In the genomic region with DNA sequence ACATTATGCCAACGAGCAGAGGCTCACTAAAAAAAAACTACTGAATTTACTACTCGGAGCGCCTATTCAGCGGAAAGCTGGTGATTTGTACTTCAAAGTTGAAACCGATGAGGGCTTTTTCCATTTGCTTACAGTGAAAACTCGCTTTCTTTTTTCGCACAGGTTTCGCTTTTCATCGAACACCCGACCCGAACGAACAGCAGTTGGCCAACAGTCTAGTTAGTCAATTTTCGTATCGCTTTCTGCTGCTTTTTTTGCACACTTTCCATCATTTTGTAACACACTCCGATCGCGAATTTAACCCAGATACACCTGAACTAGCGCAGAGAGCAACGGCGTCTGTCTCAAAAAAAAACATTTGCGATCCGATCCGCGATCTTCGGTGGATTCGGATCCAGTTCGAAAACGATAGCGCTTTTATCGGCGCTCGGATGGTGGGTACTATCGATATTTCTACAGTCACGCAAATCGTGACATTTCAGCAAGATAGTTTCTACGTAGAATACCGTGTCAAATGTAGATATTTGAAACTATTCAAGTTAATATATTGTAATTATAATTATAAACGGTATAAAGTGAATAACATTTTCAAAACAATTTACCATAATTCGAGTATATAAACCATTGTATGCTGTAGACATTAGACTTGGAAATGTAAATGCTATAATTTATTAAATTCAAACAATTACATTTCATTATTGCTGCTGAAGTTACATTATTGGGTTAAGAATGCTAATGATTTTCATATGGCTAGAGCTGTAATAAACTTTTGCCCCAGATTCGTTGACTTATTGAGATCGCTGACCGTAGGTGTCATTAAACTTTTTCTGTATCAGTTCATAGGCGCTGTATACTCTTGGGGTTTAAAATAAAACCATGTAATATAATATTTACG, we compare ENCODE assay signal across 6 fruit fly cellular contexts.
TF ChIP-seq lines count a peak whose summit lies in the region.

TSS of gene CG5346 (minus strand) at position 400 of the 895 bp plus-strand sequence.

- TF ChIP-seq CTCF in S2 (optimal IDR thresholded peaks at IDR 0.05; lab: Kevin White, UChicago): peak; percentile 8 to 46
- peak; percentile 56 for TF ChIP-seq CTCF in whole organism, embryonic (GFP tag; optimal IDR thresholded peaks at IDR 0.05; lab: Kevin White, UChicago)

TF ChIP-seq in whole organism, adult, 20 proteins besides CTCF, POLR2A, EP300 and RAD21 (continues in another document):
- TF ChIP-seq bab1 (GFP tag; optimal IDR thresholded peaks at IDR 0.05; lab: Kevin White, UChicago): peak; percentile 33
- TF ChIP-seq ovo (GFP tag; optimal IDR thresholded peaks at IDR 0.05; lab: Kevin White, UChicago): no peak
- no peak for TF ChIP-seq cic (GFP tag; optimal IDR thresholded peaks at IDR 0.05; lab: Kevin White, UChicago)
- no peak for TF ChIP-seq Clk (GFP tag; optimal IDR thresholded peaks at IDR 0.05; lab: Kevin White, UChicago)
- no peak for TF ChIP-seq Hr96 (GFP tag; optimal IDR thresholded peaks at IDR 0.05; lab: Kevin White, UChicago)
- TF ChIP-seq Mnt (GFP tag; optimal IDR thresholded peaks at IDR 0.05; lab: Kevin White, UChicago): no peak
- no peak for TF ChIP-seq Crg-1 (GFP tag; optimal IDR thresholded peaks at IDR 0.05; lab: Kevin White, UChicago)
- no peak for TF ChIP-seq CG11617 (GFP tag; optimal IDR thresholded peaks at IDR 0.05; lab: Kevin White, UChicago)
- TF ChIP-seq tj (GFP tag; optimal IDR thresholded peaks at IDR 0.05; lab: Kevin White, UChicago): peak; percentile 88
- no peak for TF ChIP-seq CG7101 (tag; optimal IDR thresholded peaks at IDR 0.05; lab: Kevin White, UChicago)
- no peak for TF ChIP-seq cnc (optimal IDR thresholded peaks at IDR 0.05; lab: Kevin White, UChicago)
- TF ChIP-seq CG1620 (GFP tag; optimal IDR thresholded peaks at IDR 0.05; lab: Kevin White, UChicago): no peak
- no peak for TF ChIP-seq CG12768 (GFP tag; optimal IDR thresholded peaks at IDR 0.05; lab: Kevin White, UChicago)
- TF ChIP-seq CG7045 (GFP tag; optimal IDR thresholded peaks at IDR 0.05; lab: Kevin White, UChicago): no peak
- no peak for TF ChIP-seq CG14711 (tag; optimal IDR thresholded peaks at IDR 0.05; lab: Kevin White, UChicago)
- TF ChIP-seq pad (GFP tag; optimal IDR thresholded peaks at IDR 0.05; lab: Kevin White, UChicago): no peak

TF ChIP-seq in whole organism, embryonic, 481 proteins besides CTCF, POLR2A, EP300 and RAD21 (continues in another document):
- TF ChIP-seq az2 (GFP tag; optimal IDR thresholded peaks at IDR 0.05; lab: Kevin White, UChicago) (no peak), pan (optimal IDR thresholded peaks at IDR 0.05; lab: Kevin White, UChicago) (no peak), pan (GFP tag; optimal IDR thresholded peaks at IDR 0.05 in 1 of 2, IDR thresholded peaks at IDR 0.05 in 1 of 2) (no peak), hb (GFP tag; IDR thresholded peaks at IDR 0.05; lab: Robert Waterston, UW; ENCODE audit: partially characterized antibody) (peak; percentile 84), CG18599 (GFP tag; optimal IDR thresholded peaks at IDR 0.05; lab: Kevin White, UChicago) (no peak), Xrp1 (GFP tag; IDR thresholded peaks at IDR 0.05; lab: Robert Waterston, UW) (no peak), tgo (GFP tag; IDR thresholded peaks at IDR 0.05; lab: Robert Waterston, UW) (no peak), Fer2 (tag; optimal IDR thresholded peaks at IDR 0.05; lab: Kevin White, UChicago) (no peak), CG8924 (tag; optimal IDR thresholded peaks at IDR 0.05; lab: Kevin White, UChicago) (no peak), lilli (GFP tag; optimal IDR thresholded peaks at IDR 0.05; lab: Kevin White, UChicago) (peak; percentile 6), MESR4 (GFP tag; optimal IDR thresholded peaks at IDR 0.05; lab: Kevin White, UChicago) (peak; percentile 14), Sry-δ (GFP tag; optimal IDR thresholded peaks at IDR 0.05; lab: Kevin White, UChicago) (peak; percentile 60), row (GFP tag; IDR thresholded peaks at IDR 0.05; lab: Robert Waterston, UW) (peak; percentile 34; the same call in 2 of the 3 replicates), stwl (tag; optimal IDR thresholded peaks at IDR 0.05; lab: Kevin White, UChicago) (peak; percentile 67), Ets97D (GFP tag; optimal IDR thresholded peaks at IDR 0.05; lab: Kevin White, UChicago) (peak; percentile 23), dimm (GFP tag; IDR thresholded peaks at IDR 0.05; lab: Robert Waterston, UW) (no peak)

TF ChIP-seq in whole organism, prepupa, 60 proteins besides CTCF, POLR2A, EP300 and RAD21 (continues in another document):
- TF ChIP-seq dsx (GFP tag; optimal IDR thresholded peaks at IDR 0.05; lab: Kevin White, UChicago; ENCODE audit: poor library complexity, severe bottlenecking) (no peak), CG6854 (GFP tag; optimal IDR thresholded peaks at IDR 0.05; lab: Kevin White, UChicago) (peak; percentile 20), CG6808 (GFP tag; optimal IDR thresholded peaks at IDR 0.05; lab: Kevin White, UChicago) (no peak), CG8119 (GFP tag; IDR thresholded peaks at IDR 0.05; lab: Robert Waterston, UW) (peak; percentile 65), Eip93F (GFP tag; optimal IDR thresholded peaks at IDR 0.05; lab: Kevin White, UChicago) (no peak), Sox102F (GFP tag; optimal IDR thresholded peaks at IDR 0.05; lab: Kevin White, UChicago) (no peak), vri (GFP tag; optimal IDR thresholded peaks at IDR 0.05; lab: Kevin White, UChicago) (no peak), CG16779 (tag; optimal IDR thresholded peaks at IDR 0.05; lab: Kevin White, UChicago) (peak; percentile 37), CG1621 (tag; optimal IDR thresholded peaks at IDR 0.05; lab: Kevin White, UChicago) (no peak), CG32006 (GFP tag; optimal IDR thresholded peaks at IDR 0.05; lab: Kevin White, UChicago) (no peak), net (GFP tag; optimal IDR thresholded peaks at IDR 0.05; lab: Kevin White, UChicago) (peak; percentile 3), fd85E (GFP tag; optimal IDR thresholded peaks at IDR 0.05; lab: Kevin White, UChicago) (no peak), CG10631 (GFP tag; optimal IDR thresholded peaks at IDR 0.05; lab: Kevin White, UChicago) (no peak), CG31627 (GFP tag; optimal IDR thresholded peaks at IDR 0.05; lab: Kevin White, UChicago) (no peak), Smox (GFP tag; optimal IDR thresholded peaks at IDR 0.05; lab: Kevin White, UChicago) (no peak), Ets96B (tag; optimal IDR thresholded peaks at IDR 0.05; lab: Kevin White, UChicago) (no peak), topi (GFP tag; optimal IDR thresholded peaks at IDR 0.05; lab: Kevin White, UChicago) (no peak)

TF ChIP-seq in whole organism, pupa, 21 proteins besides CTCF, POLR2A, EP300 and RAD21 (continues in another document):
- TF ChIP-seq CG13204 (GFP tag; optimal IDR thresholded peaks at IDR 0.05; lab: Kevin White, UChicago): no peak
- no peak for TF ChIP-seq CG10348 (GFP tag; IDR thresholded peaks at IDR 0.05; lab: Robert Waterston, UW)
- TF ChIP-seq rn (GFP tag; IDR thresholded peaks at IDR 0.05; lab: Robert Waterston, UW): no peak
- no peak for TF ChIP-seq D1 (tag; optimal IDR thresholded peaks at IDR 0.05; lab: Kevin White, UChicago)
- TF ChIP-seq CG8301 (tag; optimal IDR thresholded peaks at IDR 0.05; lab: Kevin White, UChicago): peak; percentile 26
- peak; percentile 61 for TF ChIP-seq Ets98B (GFP tag; IDR thresholded peaks at IDR 0.05; lab: Robert Waterston, UW)
- no peak for TF ChIP-seq Snoo (tag; optimal IDR thresholded peaks at IDR 0.05; lab: Kevin White, UChicago)
- no peak for TF ChIP-seq CG32121 (GFP tag; IDR thresholded peaks at IDR 0.05; lab: Robert Waterston, UW)
- peak; percentile 49; the same call in 1 of the 3 replicates for TF ChIP-seq fd96Ca (GFP tag; IDR thresholded peaks at IDR 0.05; lab: Robert Waterston, UW)
- no peak for TF ChIP-seq CG34367 (tag; optimal IDR thresholded peaks at IDR 0.05; lab: Kevin White, UChicago)
- TF ChIP-seq Pif1A (GFP tag; optimal IDR thresholded peaks at IDR 0.05; lab: Kevin White, UChicago): no peak
- no peak for TF ChIP-seq gl (tag; optimal IDR thresholded peaks at IDR 0.05; lab: Kevin White, UChicago)
- no peak for TF ChIP-seq Pif1B (GFP tag; optimal IDR thresholded peaks at IDR 0.05; lab: Kevin White, UChicago)
- no peak for TF ChIP-seq CG15710 (tag; optimal IDR thresholded peaks at IDR 0.05; lab: Kevin White, UChicago)
- TF ChIP-seq CG12605 (GFP tag; IDR thresholded peaks at IDR 0.05; lab: Robert Waterston, UW): peak; percentile 57
- TF ChIP-seq CG14655 (GFP tag; optimal IDR thresholded peaks at IDR 0.05; lab: Kevin White, UChicago): peak; percentile 9
- TF ChIP-seq CG9948 (tag; optimal IDR thresholded peaks at IDR 0.05; lab: Kevin White, UChicago): no peak
- TF ChIP-seq CG8159 (tag; optimal IDR thresholded peaks at IDR 0.05; lab: Kevin White, UChicago): no peak
- no peak; the same call in 2 of the 3 replicates for TF ChIP-seq CG4496 (GFP tag; IDR thresholded peaks at IDR 0.05; lab: Robert Waterston, UW)

TF ChIP-seq in whole organism, wandering third instar larva, 38 proteins besides CTCF, POLR2A, EP300 and RAD21 (continues in another document):
- peak; percentile 22 for TF ChIP-seq jim (GFP tag; optimal IDR thresholded peaks at IDR 0.05; lab: Kevin White, UChicago)
- TF ChIP-seq tai (GFP tag; optimal IDR thresholded peaks at IDR 0.05; lab: Kevin White, UChicago): peak; percentile 36
- no peak for TF ChIP-seq psq (GFP tag; optimal IDR thresholded peaks at IDR 0.05; lab: Kevin White, UChicago)
- TF ChIP-seq CrebA (GFP tag; optimal IDR thresholded peaks at IDR 0.05; lab: Kevin White, UChicago; ENCODE audit: borderline replicate concordance): no peak
- TF ChIP-seq OdsH (GFP tag; optimal IDR thresholded peaks at IDR 0.05; lab: Kevin White, UChicago): no peak
- TF ChIP-seq HLH106 (tag; optimal IDR thresholded peaks at IDR 0.05; lab: Kevin White, UChicago): no peak
- no peak for TF ChIP-seq Sp1 (GFP tag; optimal IDR thresholded peaks at IDR 0.05; lab: Kevin White, UChicago)
- TF ChIP-seq Dfd (GFP tag; optimal IDR thresholded peaks at IDR 0.05; lab: Kevin White, UChicago): no peak
- no peak for TF ChIP-seq Hr83 (GFP tag; optimal IDR thresholded peaks at IDR 0.05; lab: Kevin White, UChicago; ENCODE audit: poor library complexity, severe bottlenecking)
- TF ChIP-seq br (GFP tag; optimal IDR thresholded peaks at IDR 0.05; lab: Kevin White, UChicago): no peak
- TF ChIP-seq Mio (GFP tag; optimal IDR thresholded peaks at IDR 0.05; lab: Kevin White, UChicago): no peak
- TF ChIP-seq Hr78 (GFP tag; optimal IDR thresholded peaks at IDR 0.05; lab: Kevin White, UChicago): no peak
- peak; percentile 99 for TF ChIP-seq fru (GFP tag; optimal IDR thresholded peaks at IDR 0.05; lab: Kevin White, UChicago)
- no peak for TF ChIP-seq Myc (optimal IDR thresholded peaks at IDR 0.05; lab: Kevin White, UChicago)
- no peak for TF ChIP-seq dmrt93B (GFP tag; optimal IDR thresholded peaks at IDR 0.05; lab: Kevin White, UChicago)
- TF ChIP-seq pan (optimal IDR thresholded peaks at IDR 0.05; lab: Kevin White, UChicago): no peak
- TF ChIP-seq Jra (GFP tag; optimal IDR thresholded peaks at IDR 0.05; lab: Kevin White, UChicago): no peak
- TF ChIP-seq Rel (GFP tag; optimal IDR thresholded peaks at IDR 0.05; lab: Kevin White, UChicago): no peak
- TF ChIP-seq Rel (tag; optimal IDR thresholded peaks at IDR 0.05; lab: Kevin White, UChicago): no peak
- TF ChIP-seq sage (GFP tag; optimal IDR thresholded peaks at IDR 0.05; lab: Kevin White, UChicago): no peak
- no peak for TF ChIP-seq foxo (GFP tag; optimal IDR thresholded peaks at IDR 0.05; lab: Kevin White, UChicago)
